Fruit fly (Drosophila melanogaster): ENCODE results near the gene CG12520.
A peak's percentile ranks its signal among the peaks of the same experiment; 100 is the strongest.

The CG12520 gene

DNA sequence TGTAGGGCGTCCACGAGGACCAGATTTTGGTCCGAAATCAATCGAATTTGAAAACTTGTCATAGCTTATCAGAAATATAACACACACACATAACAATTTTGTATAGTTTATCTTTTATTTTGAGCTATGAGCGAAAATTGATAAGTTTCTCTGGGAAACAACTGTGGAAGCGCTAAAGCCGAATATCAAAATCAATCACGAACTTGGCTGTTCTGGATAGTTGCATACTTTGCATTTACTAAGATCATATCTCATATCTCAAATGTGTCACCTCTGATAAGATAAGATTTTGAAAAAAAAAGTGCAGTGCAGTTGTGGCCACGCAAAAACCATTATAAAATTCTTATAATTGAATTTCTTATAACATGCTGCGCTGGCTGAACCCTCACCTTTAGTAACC is 1.1 kb upstream of the CG12520 start, which contains the start of gene CG32117:
Gene CG32117 (minus strand): TSS at position 101 of the 400 bp plus-strand sequence.
- TF ChIP-seq h (GFP tag; optimal IDR thresholded peaks at IDR 0.05) (no peak), Myc (optimal IDR thresholded peaks at IDR 0.05) (no peak), Dfd (GFP tag; optimal IDR thresholded peaks at IDR 0.05) (no peak), Rel (GFP tag; optimal IDR thresholded peaks at IDR 0.05) (no peak), Rel (tag; optimal IDR thresholded peaks at IDR 0.05) (no peak), usp (GFP tag; optimal IDR thresholded peaks at IDR 0.05) (no peak), pan (optimal IDR thresholded peaks at IDR 0.05) (no peak)

DNA sequence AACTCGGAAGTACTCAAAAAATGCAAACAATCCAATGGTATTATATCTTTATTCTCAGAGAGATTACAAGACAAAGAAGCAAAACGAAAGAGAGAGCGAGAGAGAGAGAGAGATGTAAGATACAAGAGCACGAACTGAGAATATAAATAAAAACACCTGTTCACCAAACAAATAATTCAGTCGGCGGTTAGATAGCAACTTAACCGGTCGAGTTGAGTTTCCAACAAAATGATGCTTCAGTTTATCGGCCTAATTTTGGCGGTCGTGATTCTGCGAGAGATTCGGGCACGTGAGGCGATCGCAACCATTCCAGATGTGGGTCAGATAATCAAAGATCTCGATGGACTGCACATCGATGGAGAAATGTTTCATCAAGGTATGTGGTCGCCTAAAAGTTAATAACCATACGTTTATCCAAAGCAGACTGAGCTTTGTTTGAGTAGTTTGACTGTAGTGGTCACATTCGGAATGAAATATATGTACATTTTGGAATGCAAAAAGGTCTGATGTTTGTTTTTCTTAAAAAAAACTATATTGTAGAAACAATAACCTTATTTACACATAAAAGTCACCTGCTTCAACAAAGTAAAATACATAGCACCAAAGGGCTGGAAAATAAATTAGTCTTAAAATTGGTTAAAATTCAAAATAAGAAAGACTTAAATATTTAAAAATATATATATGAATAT is 9.9 kb downstream of the CG12520 start, which contains the start of gene CG14118:
Gene CG14118 (plus strand): TSS at position 174 of the 689 bp plus-strand sequence.
- no peak for TF ChIP-seq Rel (GFP tag; optimal IDR thresholded peaks at IDR 0.05)
- no peak for TF ChIP-seq Rel (tag; optimal IDR thresholded peaks at IDR 0.05)
- TF ChIP-seq Hr78 (GFP tag; optimal IDR thresholded peaks at IDR 0.05), result no peak
- TF ChIP-seq N (GFP tag; optimal IDR thresholded peaks at IDR 0.05), result no peak
- TF ChIP-seq sv (GFP tag; optimal IDR thresholded peaks at IDR 0.05), result no peak
- no peak for TF ChIP-seq HLH106 (tag; optimal IDR thresholded peaks at IDR 0.05)
- TF ChIP-seq Vsx2 (GFP tag; optimal IDR thresholded peaks at IDR 0.05; ENCODE audit: partially characterized antibody), result no peak
- no peak for TF ChIP-seq br (GFP tag; optimal IDR thresholded peaks at IDR 0.05)
- TF ChIP-seq Mio (GFP tag; optimal IDR thresholded peaks at IDR 0.05), result no peak
- TF ChIP-seq Dif (GFP tag; optimal IDR thresholded peaks at IDR 0.05; ENCODE audit: partially characterized antibody), result no peak
- no peak for TF ChIP-seq foxo (GFP tag; optimal IDR thresholded peaks at IDR 0.05)
- no peak for TF ChIP-seq CG32264 (GFP tag; optimal IDR thresholded peaks at IDR 0.05)
- no peak for TF ChIP-seq pan (optimal IDR thresholded peaks at IDR 0.05)
- TF ChIP-seq OdsH (GFP tag; optimal IDR thresholded peaks at IDR 0.05), result no peak
- TF ChIP-seq fru (GFP tag; optimal IDR thresholded peaks at IDR 0.05), result no peak
- no peak for TF ChIP-seq lola (GFP tag; optimal IDR thresholded peaks at IDR 0.05)

DNA sequence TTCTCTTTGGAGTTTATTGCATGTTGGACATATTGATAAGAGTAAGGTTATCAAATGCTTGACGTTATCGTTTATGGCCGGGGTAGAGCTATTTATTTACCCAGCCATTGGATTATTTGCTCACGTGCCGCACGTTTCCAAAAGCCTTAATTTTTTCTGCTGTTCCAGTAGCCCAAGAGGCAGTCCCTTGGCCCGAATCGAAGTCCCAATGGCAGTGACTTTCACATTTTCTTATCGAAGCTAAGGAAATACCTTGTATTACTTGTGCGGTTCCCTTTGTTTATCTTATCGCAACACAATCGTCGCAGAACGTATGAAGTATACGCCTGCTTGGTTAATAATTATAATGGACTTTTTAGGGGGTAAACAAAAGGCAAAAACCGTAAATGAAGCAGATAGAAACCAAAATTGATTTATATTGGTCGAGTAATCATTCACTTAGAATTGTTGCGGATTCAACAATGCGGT is 13.2 kb downstream of the CG12520 start, which contains the start of gene CG43894:
Gene CG43894 (plus strand): TSS at position 418 of the 468 bp plus-strand sequence.
- peak; percentile 44 for TF ChIP-seq h (GFP tag; optimal IDR thresholded peaks at IDR 0.05)
- TF ChIP-seq Rel (GFP tag; optimal IDR thresholded peaks at IDR 0.05), result peak; percentile 28
- TF ChIP-seq Rel (tag; optimal IDR thresholded peaks at IDR 0.05), result peak; percentile 60
- TF ChIP-seq CrebA (GFP tag; optimal IDR thresholded peaks at IDR 0.05; ENCODE audit: borderline replicate concordance), result peak; percentile 67
- TF ChIP-seq brk (GFP tag; optimal IDR thresholded peaks at IDR 0.05), result no peak
- TF ChIP-seq OdsH (GFP tag; optimal IDR thresholded peaks at IDR 0.05), result no peak
- peak; percentile 56 for TF ChIP-seq fru (GFP tag; optimal IDR thresholded peaks at IDR 0.05)

DNA sequence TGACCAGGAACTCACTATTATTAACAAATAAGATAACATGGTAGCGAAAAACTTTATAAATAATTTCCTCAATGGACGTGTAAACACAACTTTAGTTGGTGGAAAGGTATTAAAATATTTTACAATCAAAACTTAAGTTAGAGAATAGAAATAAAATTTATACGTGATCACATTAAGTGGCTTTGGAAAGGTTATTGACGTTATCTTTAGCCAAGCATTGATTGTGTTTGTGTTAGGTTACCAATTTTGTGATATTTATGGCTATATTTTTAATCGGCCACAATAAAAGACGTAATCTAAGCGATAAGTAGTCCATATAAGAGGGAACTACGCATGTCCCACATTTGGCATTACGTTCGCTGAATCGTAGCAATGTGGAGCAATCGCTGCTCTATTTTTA is 17.9 kb downstream of the CG12520 start, which contains the start of gene CG14120:
Gene CG14120 (plus strand): TSS at position 360 of the 400 bp plus-strand sequence.
- TF ChIP-seq lola (GFP tag; optimal IDR thresholded peaks at IDR 0.05), result no peak
- no peak for TF ChIP-seq dmrt93B (GFP tag; optimal IDR thresholded peaks at IDR 0.05)
- no peak for TF ChIP-seq Hr83 (GFP tag; optimal IDR thresholded peaks at IDR 0.05; ENCODE audit: poor library complexity, severe bottlenecking)
- TF ChIP-seq usp (GFP tag; optimal IDR thresholded peaks at IDR 0.05), result no peak
- no peak for TF ChIP-seq CG32264 (GFP tag; optimal IDR thresholded peaks at IDR 0.05)
- no peak for TF ChIP-seq psq (GFP tag; optimal IDR thresholded peaks at IDR 0.05)
- TF ChIP-seq woc (GFP tag; optimal IDR thresholded peaks at IDR 0.05), result no peak
- TF ChIP-seq CrebA (GFP tag; optimal IDR thresholded peaks at IDR 0.05; ENCODE audit: borderline replicate concordance), result no peak
- no peak for TF ChIP-seq foxo (GFP tag; optimal IDR thresholded peaks at IDR 0.05)
- TF ChIP-seq GATAd (GFP tag; optimal IDR thresholded peaks at IDR 0.05), result no peak
- no peak for TF ChIP-seq rgr (GFP tag; optimal IDR thresholded peaks at IDR 0.05)

DNA sequence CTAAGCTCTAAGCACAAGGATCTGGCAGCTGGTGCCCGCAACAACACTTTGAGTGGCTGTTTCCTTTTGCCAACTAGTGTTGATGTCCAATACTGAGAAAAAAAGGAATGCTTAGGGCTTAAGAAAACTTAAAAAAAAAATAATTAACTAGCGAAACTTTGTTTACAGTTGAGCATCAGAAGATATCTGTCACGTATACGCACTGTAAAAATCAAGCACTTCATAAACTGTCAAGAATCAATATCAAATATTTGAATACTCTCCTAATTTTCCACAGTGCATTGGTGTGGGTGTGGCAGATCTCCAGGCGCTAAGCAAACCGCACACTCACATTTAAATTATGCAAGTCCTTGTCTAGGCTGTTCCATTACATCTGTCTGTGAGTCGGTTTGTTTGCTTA is 28.3 kb downstream of the CG12520 start:
- TF ChIP-seq Hnf4 (GFP tag; optimal IDR thresholded peaks at IDR 0.05) (no peak), lola (GFP tag; optimal IDR thresholded peaks at IDR 0.05) (no peak), Hr78 (GFP tag; optimal IDR thresholded peaks at IDR 0.05) (no peak), Myc (optimal IDR thresholded peaks at IDR 0.05) (no peak), psq (GFP tag; optimal IDR thresholded peaks at IDR 0.05) (no peak), sage (GFP tag; optimal IDR thresholded peaks at IDR 0.05) (no peak), CrebA (GFP tag; optimal IDR thresholded peaks at IDR 0.05; ENCODE audit: borderline replicate concordance) (no peak), pan (optimal IDR thresholded peaks at IDR 0.05) (no peak)

Measured in whole organism, wandering third instar larva.